Worm (Caenorhabditis elegans): ENCODE measurements around the gene rpl-42.

The rpl-42 gene

ce11 chrII:11092413-11092812, at the start of gene rpl-42:
TSS of gene rpl-42 (plus strand) at chrII:11092713.
- TF ChIP-seq pha-4 (tag; optimal IDR thresholded peaks at IDR 0.05), result no peak
- TF ChIP-seq dox-1 (GFP tag; IDR thresholded peaks at IDR 0.05), result no peak
- TF ChIP-seq tbp1 (GFP tag; optimal IDR thresholded peaks at IDR 0.05), result no peak
- no peak for TF ChIP-seq nhr-80 (tag; optimal IDR thresholded peaks at IDR 0.05)
- no peak for TF ChIP-seq ekl-4 (GFP tag; IDR thresholded peaks at IDR 0.05)
- TF ChIP-seq hrde-1 (tag; optimal IDR thresholded peaks at IDR 0.05; ENCODE audit: borderline replicate concordance), result no peak
- TF ChIP-seq die-1 (tag; optimal IDR thresholded peaks at IDR 0.05), result no peak

ce11 chrII:11042878-11043331, 49.6 kb upstream of the rpl-42 start:
- TF ChIP-seq bed-1 (GFP tag; IDR thresholded peaks at IDR 0.05), result no peak
- TF ChIP-seq rcor-1 (GFP tag; IDR thresholded peaks at IDR 0.05), result peak; percentile 23; the same call in 1 of the 2 replicates
- peak in 1 of 3 experiments; percentile 7 for TF ChIP-seq lin-35 (GFP tag; optimal IDR thresholded peaks at IDR 0.05)
- peak; percentile 74 for TF ChIP-seq K12H6.12 (tag; optimal IDR thresholded peaks at IDR 0.05)
- TF ChIP-seq lin-54 (GFP tag; optimal IDR thresholded peaks at IDR 0.05), result peak; percentile 34
- no peak for TF ChIP-seq rpc-1 (optimal IDR thresholded peaks at IDR 0.05)
- no peak for TF ChIP-seq rpc-1 (tag; optimal IDR thresholded peaks at IDR 0.05)
- no peak; the same call in 1 of the 2 replicates for TF ChIP-seq ceh-100 (GFP tag; IDR thresholded peaks at IDR 0.05)
- TF ChIP-seq Y53G8AR.9 (GFP tag; conservative IDR thresholded peaks at IDR 0.05), result 0 out of 2 replicates have a peak, but pooled peaks have one; percentile 50
- no peak for TF ChIP-seq nhr-120 (GFP tag; IDR thresholded peaks at IDR 0.05)
- no peak for TF ChIP-seq fkh-3 (tag; optimal IDR thresholded peaks at IDR 0.05)
- no peak for TF ChIP-seq tbx-9 (tag; optimal IDR thresholded peaks at IDR 0.05; ENCODE audit: borderline replicate concordance)
- no peak for TF ChIP-seq snpc-1.1 (tag; optimal IDR thresholded peaks at IDR 0.05; ENCODE audit: insufficient read depth)
- no peak for TF ChIP-seq hrde-1 (tag; optimal IDR thresholded peaks at IDR 0.05; ENCODE audit: borderline replicate concordance)
- TF ChIP-seq efl-1 (GFP tag; optimal IDR thresholded peaks at IDR 0.05), result no peak
- TF ChIP-seq lsy-27 (tag; optimal IDR thresholded peaks at IDR 0.05; ENCODE audit: borderline replicate concordance, insufficient read depth), result no peak
- no peak for TF ChIP-seq die-1 (tag; optimal IDR thresholded peaks at IDR 0.05)
- no peak for TF ChIP-seq sdz-38 (tag; optimal IDR thresholded peaks at IDR 0.05)
- no peak for TF ChIP-seq T07F8.4 (tag; optimal IDR thresholded peaks at IDR 0.05)
- TF ChIP-seq pha-4 (tag; optimal IDR thresholded peaks at IDR 0.05), result no peak
- TF ChIP-seq madf-3 (GFP tag; IDR thresholded peaks at IDR 0.05), result no peak
- no peak for TF ChIP-seq F57A8.1 (GFP tag; optimal IDR thresholded peaks at IDR 0.05)
- TF ChIP-seq hlh-26 (GFP tag; conservative IDR thresholded peaks at IDR 0.05), result no peak
- no peak for TF ChIP-seq tlf-1 (GFP tag; optimal IDR thresholded peaks at IDR 0.05)
- no peak for TF ChIP-seq lin-26 (GFP tag; IDR thresholded peaks at IDR 0.05)
- TF ChIP-seq aptf-2 (GFP tag; conservative IDR thresholded peaks at IDR 0.05), result no peak
- no peak for TF ChIP-seq F57C9.4 (tag; optimal IDR thresholded peaks at IDR 0.05)
- no peak for TF ChIP-seq F49E8.2 (tag; optimal IDR thresholded peaks at IDR 0.05; ENCODE audit: insufficient read depth)
- no peak for TF ChIP-seq nhr-90 (tag; optimal IDR thresholded peaks at IDR 0.05)
- 0 out of 2 replicates have a peak, but pooled peaks have one; percentile 32 for TF ChIP-seq ekl-4 (GFP tag; IDR thresholded peaks at IDR 0.05)
- no peak for TF ChIP-seq ztf-25 (GFP tag; IDR thresholded peaks at IDR 0.05)
- no peak for TF ChIP-seq cebp-1 (GFP tag; IDR thresholded peaks at IDR 0.05)
- peak; percentile 80 for TF ChIP-seq cebp-1 (tag; optimal IDR thresholded peaks at IDR 0.05)
- peak; percentile 1 for TF ChIP-seq chd-7 (tag; optimal IDR thresholded peaks at IDR 0.05)
- TF ChIP-seq attf-6 (GFP tag; IDR thresholded peaks at IDR 0.05), result no peak
- TF ChIP-seq mcd-1 (GFP tag; IDR thresholded peaks at IDR 0.05), result peak; percentile 64
- TF ChIP-seq F37B4.10 (GFP tag; IDR thresholded peaks at IDR 0.05), result no peak
- no peak for TF ChIP-seq egl-18 (GFP tag; IDR thresholded peaks at IDR 0.05)
- TF ChIP-seq aptf-3 (GFP tag; IDR thresholded peaks at IDR 0.05), result no peak
- peak; percentile 29 for TF ChIP-seq F23B12.7 (tag; optimal IDR thresholded peaks at IDR 0.05; ENCODE audit: insufficient read depth)
- no peak for TF ChIP-seq T26A5.8 (tag; optimal IDR thresholded peaks at IDR 0.05)
- no peak for TF ChIP-seq F33H1.4 (GFP tag; IDR thresholded peaks at IDR 0.05)
- peak; percentile 9 to 14 for TF ChIP-seq let-607 (tag; optimal IDR thresholded peaks at IDR 0.05)

Data from whole organism, young adult.